Fruit fly (Drosophila melanogaster) whole organism, pupa: ENCODE results near the gene SkpC.

Experiments used
- CG10348 ChIP-seq: fragments of 200-800 bp; sonication (Bioruptor generic); IDR thresholded peaks from 2 replicates; pipeline ENCODE4 v1.3.6; 2022; ENCODE audit warnings: missing biosample characterization, missing genetic modification characterization
- CG12605 ChIP-seq: fragments of 200-800 bp; sonication (Bioruptor generic); IDR thresholded peaks from 2 replicates; pipeline ENCODE4 v1.3.6; 2022; ENCODE audit warnings: missing biosample characterization, missing genetic modification characterization
- CG13204 ChIP-seq: fragments of 200-800 bp; sonication (Bioruptor generic); optimal IDR thresholded peaks from 2 replicates; lab custom pipeline; 2018; ENCODE audit warnings: missing biosample characterization, mild to moderate bottlenecking, missing genetic modification characterization, moderate library complexity
- CG14655 ChIP-seq: fragments of 200-800 bp; sonication (Bioruptor generic); optimal IDR thresholded peaks from 3 replicates; lab custom pipeline; 2017; ENCODE audit warnings: mild to moderate bottlenecking, missing biosample characterization, missing genetic modification reagents, missing genetic modification characterization
- CG15710 ChIP-seq: fragments of 200-800 bp; sonication (Bioruptor generic); optimal IDR thresholded peaks from 2 replicates; lab custom pipeline; 2018; ENCODE audit warnings: missing biosample characterization, mild to moderate bottlenecking, missing genetic modification characterization, moderate library complexity
- CG32121 ChIP-seq: fragments of 200-800 bp; sonication (Bioruptor generic); IDR thresholded peaks from 2 replicates; pipeline ENCODE4 v1.3.6; 2022; ENCODE audit warnings: missing biosample characterization, missing genetic modification characterization
- CG4496 ChIP-seq: fragments of 200-800 bp; sonication (Bioruptor generic); IDR thresholded peaks from 3 replicates; pipeline ENCODE4 v1.3.6; 2022; ENCODE audit warnings: missing biosample characterization, missing genetic modification characterization
- EcR ChIP-seq: fragments of 200-800 bp; sonication (Bioruptor generic); optimal IDR thresholded peaks from 3 replicates; lab custom pipeline; 2019; ENCODE audit warnings: missing biosample characterization, missing genetic modification characterization, mild to moderate bottlenecking, moderate library complexity, missing genetic modification reagents
- Pif1B ChIP-seq: fragments of 200-800 bp; sonication (Bioruptor generic); optimal IDR thresholded peaks from 3 replicates; lab custom pipeline; 2016; ENCODE audit warnings: missing biosample characterization, missing genetic modification characterization
- fd96Ca ChIP-seq: fragments of 200-800 bp; sonication (Bioruptor generic); IDR thresholded peaks from 3 replicates; pipeline ENCODE4 v1.3.6; 2022; ENCODE audit warnings: missing biosample characterization, missing genetic modification characterization
- gl ChIP-seq: fragments of 200-800 bp; sonication (Bioruptor generic); optimal IDR thresholded peaks from 2 replicates; lab custom pipeline; 2018; ENCODE audit warnings: missing biosample characterization, mild to moderate bottlenecking, missing genetic modification characterization
- rn ChIP-seq: fragments of 200-800 bp; sonication (Bioruptor generic); IDR thresholded peaks from 2 replicates; pipeline ENCODE4 v1.3.6; 2022; ENCODE audit warnings: missing biosample characterization, missing genetic modification characterization

dm6 chrX:19823980-19824379 lies 8.1 kb downstream of the SkpC start, which contains the start of gene SkpE:
- TF ChIP-seq CG13204 (GFP tag; lab: Kevin White, UChicago) (no peak), CG12605 (no peak), CG14655 (GFP tag; lab: Kevin White, UChicago) (no peak), gl (tag; lab: Kevin White, UChicago) (no peak), Pif1B (no peak), CG32121 (GFP tag; lab: Robert Waterston, UW) (no peak), EcR (GFP tag; lab: Kevin White, UChicago) (no peak), rn (GFP tag; lab: Robert Waterston, UW) (no peak), CG15710 (tag; lab: Kevin White, UChicago) (no peak), CG10348 (no peak), CG4496 (no peak), fd96Ca (GFP tag; lab: Robert Waterston, UW) (no peak)
